Fruit fly (Drosophila melanogaster) S2 (cell line): ENCODE measurements around the gene Dip-B.

Experiments
- CG8478 ChIP-seq: fragments of >200 bp; optimal IDR thresholded peaks from 2 replicates; lab custom pipeline; 2018
- CTCF ChIP-seq, 2 experiments: fragments of >200 bp; optimal IDR thresholded peaks; 2 replicates each; lab custom pipeline; 2018

DNA sequence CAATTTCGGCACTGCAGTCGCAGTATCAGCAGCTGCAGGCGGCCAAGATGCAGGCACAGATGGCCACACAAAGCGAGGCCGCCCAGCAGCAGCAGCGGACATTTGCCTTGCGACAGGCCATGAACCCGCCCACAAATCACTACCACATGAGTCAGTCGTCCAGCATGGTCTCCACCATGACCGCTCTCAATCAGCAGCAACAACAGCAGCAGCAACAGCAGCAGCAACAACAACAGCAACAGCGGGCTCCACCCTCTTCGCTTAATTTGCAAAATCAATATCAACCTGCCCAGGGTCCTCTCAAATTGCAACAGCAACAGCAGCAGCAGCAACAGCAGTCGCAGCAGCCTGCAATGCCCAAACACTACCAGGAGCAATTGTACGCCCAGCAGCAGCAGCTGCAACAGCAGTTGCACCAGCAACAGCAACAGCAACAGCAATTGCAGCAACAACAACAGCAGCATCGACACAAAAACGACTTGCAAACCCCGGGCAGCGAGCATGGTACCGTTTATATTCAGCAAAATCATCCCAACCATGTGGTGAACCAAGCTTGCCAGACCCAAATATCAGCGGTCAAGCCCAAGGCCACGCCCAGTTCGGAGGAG is 35.9 kb upstream of the Dip-B start:
- TF ChIP-seq CTCF (optimal IDR thresholded peaks at IDR 0.05; lab: Kevin White, UChicago) (no peak), CG8478 (lab: Kevin White, UChicago) (no peak)
